Fruit fly (Drosophila melanogaster) whole organism, embryonic: ENCODE measurements around the gene CG12974.

Source experiments
- B-H2 ChIP-seq: fragments of 200-800 bp; sonication (Bioruptor generic); optimal IDR thresholded peaks from 2 replicates; lab custom pipeline; 2018; ENCODE audit warnings: missing biosample characterization, mild to moderate bottlenecking, missing genetic modification characterization
- CG11456 ChIP-seq: fragments of 200-800 bp; sonication (Bioruptor generic); IDR thresholded peaks from 3 replicates; pipeline ENCODE4 v1.3.6; 2022; ENCODE audit warnings: missing biosample characterization, missing genetic modification characterization
- CG11696 ChIP-seq: fragments of 200-800 bp; sonication (Bioruptor generic); IDR thresholded peaks from 2 replicates; pipeline ENCODE4 v1.3.6; 2022; ENCODE audit warnings: missing biosample characterization, missing genetic modification characterization
- CG12219 ChIP-seq: fragments of 200-800 bp; sonication (Bioruptor generic); optimal IDR thresholded peaks from 3 replicates; lab custom pipeline; 2018; ENCODE audit warnings: missing biosample characterization, mild to moderate bottlenecking, missing genetic modification characterization
- CG13123 ChIP-seq: fragments of 200-800 bp; sonication (Bioruptor generic); optimal IDR thresholded peaks from 2 replicates; lab custom pipeline; 2016; ENCODE audit warnings: missing biosample characterization, missing genetic modification characterization
- CG13775 ChIP-seq: fragments of 200-800 bp; sonication (Bioruptor generic); optimal IDR thresholded peaks from 3 replicates; lab custom pipeline; 2017; ENCODE audit warnings: missing biosample characterization, mild to moderate bottlenecking, missing genetic modification characterization
- CG17612 ChIP-seq: fragments of 200-800 bp; sonication (Bioruptor generic); IDR thresholded peaks from 2 replicates; pipeline ENCODE4 v1.3.6; 2022; ENCODE audit warnings: missing biosample characterization, missing genetic modification characterization
- CG30431 ChIP-seq: fragments of 200-800 bp; sonication (Bioruptor generic); optimal IDR thresholded peaks from 2 replicates; lab custom pipeline; 2017; ENCODE audit warnings: missing biosample characterization, missing genetic modification characterization
- CG4730 ChIP-seq: fragments of 200-800 bp; sonication (Bioruptor generic); IDR thresholded peaks from 2 replicates; pipeline ENCODE4 v1.3.6; 2022; ENCODE audit warnings: missing biosample characterization, missing genetic modification characterization
- CG7745 ChIP-seq: fragments of 200-800 bp; sonication (Bioruptor generic); optimal IDR thresholded peaks from 2 replicates; lab custom pipeline; 2018; ENCODE audit warnings: missing biosample characterization, mild to moderate bottlenecking, missing genetic modification characterization, moderate library complexity
- CG9215 ChIP-seq: fragments of 200-800 bp; sonication (Bioruptor generic); IDR thresholded peaks from 2 replicates; pipeline ENCODE4 v1.3.6; 2022; ENCODE audit warnings: missing biosample characterization, missing genetic modification characterization
- CkIIα-i1 ChIP-seq: fragments of 200-800 bp; sonication (Bioruptor generic); IDR thresholded peaks from 2 replicates; pipeline ENCODE4 v1.3.6; 2022; ENCODE audit warnings: missing biosample characterization, missing genetic modification characterization
- Deaf1 ChIP-seq: fragments of 200-800 bp; optimal IDR thresholded peaks from 3 replicates; lab custom pipeline; 2019; ENCODE audit warnings: missing biosample characterization, mild to moderate bottlenecking, missing genetic modification characterization, moderate library complexity
- Dek ChIP-seq: fragments of 200-800 bp; sonication (Bioruptor generic); optimal IDR thresholded peaks from 3 replicates; lab custom pipeline; 2019; ENCODE audit warnings: missing biosample characterization, mild to moderate bottlenecking, missing genetic modification characterization, moderate library complexity
- Dfd ChIP-seq, 2 experiments: fragments of >200 bp; optimal IDR thresholded peaks; 2 replicates each; lab custom pipeline; 2017; ENCODE audit warnings: missing biosample characterization in 2 of 2, missing genetic modification characterization in 2 of 2
- Dll ChIP-seq: fragments of 200-800 bp; sonication (Bioruptor generic); IDR thresholded peaks from 4 replicates; pipeline ENCODE4 v1.3.6; 2022; ENCODE audit warnings: missing biosample characterization, missing genetic modification characterization; ENCODE audit not compliant: partially characterized antibody
- Doc3 ChIP-seq: fragments of 200-800 bp; sonication (Bioruptor generic); IDR thresholded peaks from 3 replicates; pipeline ENCODE4 v1.3.6; 2022; ENCODE audit warnings: missing biosample characterization, missing genetic modification characterization; ENCODE audit not compliant: partially characterized antibody
- Dref ChIP-seq: fragments of 200-800 bp; sonication (Bioruptor generic); IDR thresholded peaks from 2 replicates; pipeline ENCODE4 v1.3.6; 2022; ENCODE audit warnings: missing biosample characterization, missing genetic modification characterization
- Ets65A ChIP-seq: fragments of 200-800 bp; sonication (Bioruptor generic); peaks from one replicate; lab custom pipeline; 2016; ENCODE audit warnings: missing biosample characterization, missing genetic modification characterization
- Hsf ChIP-seq: fragments of 200-800 bp; sonication (Bioruptor generic); optimal IDR thresholded peaks from 3 replicates; lab custom pipeline; 2016; ENCODE audit warnings: missing biosample characterization, missing genetic modification characterization
- Jarid2 ChIP-seq: fragments of 200-800 bp; sonication (Bioruptor generic); optimal IDR thresholded peaks from 3 replicates; lab custom pipeline; 2017; ENCODE audit warnings: mild to moderate bottlenecking, missing biosample characterization, missing genetic modification reagents, missing genetic modification characterization
- NK7.1 ChIP-seq: fragments of 200-800 bp; sonication (Bioruptor generic); optimal IDR thresholded peaks from 3 replicates; lab custom pipeline; 2016; ENCODE audit warnings: missing biosample characterization, missing genetic modification characterization
- Ravus ChIP-seq: fragments of 200-800 bp; sonication (Bioruptor generic); IDR thresholded peaks from 2 replicates; pipeline ENCODE4 v1.3.6; 2022; ENCODE audit warnings: missing biosample characterization, missing genetic modification characterization
- Xbp1 ChIP-seq: fragments of 200-800 bp; sonication (Bioruptor generic); optimal IDR thresholded peaks from 3 replicates; lab custom pipeline; 2016; ENCODE audit warnings: missing biosample characterization, mild to moderate bottlenecking, missing genetic modification characterization
- abd-A ChIP-seq: fragments of 200-800 bp; sonication (Bioruptor generic); optimal IDR thresholded peaks from 3 replicates; lab custom pipeline; 2019; ENCODE audit warnings: missing biosample characterization, mild to moderate bottlenecking, missing genetic modification characterization, moderate library complexity
- ara ChIP-seq: fragments of 200-800 bp; sonication (Bioruptor generic); IDR thresholded peaks from 2 replicates; pipeline ENCODE4 v1.3.6; 2022; ENCODE audit warnings: missing biosample characterization, missing genetic modification characterization
- bsh ChIP-seq, 2 experiments: fragments of 200-800 bp; sonication (Bioruptor generic); optimal IDR thresholded peaks; 2 replicates each; lab custom pipeline; 2017 to 2018; ENCODE audit warnings: mild to moderate bottlenecking in 2 of 2, missing biosample characterization in 2 of 2, missing genetic modification characterization in 2 of 2, moderate library complexity in 1 of 2
- cad ChIP-seq: fragments of >200 bp; optimal IDR thresholded peaks from 2 replicates; lab custom pipeline; 2017; ENCODE audit warnings: missing biosample characterization, missing genetic modification characterization
- ci ChIP-seq: fragments of 200-800 bp; sonication (Bioruptor generic); IDR thresholded peaks from 3 replicates; pipeline ENCODE4 v1.3.6; 2022; ENCODE audit warnings: missing biosample characterization, missing genetic modification characterization
- crc ChIP-seq: fragments of 200-800 bp; sonication (Bioruptor generic); optimal IDR thresholded peaks from 2 replicates; lab custom pipeline; 2016; ENCODE audit warnings: missing biosample characterization, missing genetic modification characterization
- da ChIP-seq: fragments of 200-800 bp; sonication (Bioruptor generic); optimal IDR thresholded peaks from 2 replicates; lab custom pipeline; 2016; ENCODE audit warnings: missing biosample characterization, missing genetic modification characterization
- dm ChIP-seq: fragments of 200-800 bp; sonication (Bioruptor generic); optimal IDR thresholded peaks from 3 replicates; lab custom pipeline; 2016; ENCODE audit warnings: missing biosample characterization, missing genetic modification characterization
- exex ChIP-seq: fragments of 200-800 bp; sonication (Bioruptor generic); optimal IDR thresholded peaks from 4 replicates; lab custom pipeline; 2018; ENCODE audit warnings: missing biosample characterization, mild to moderate bottlenecking, missing genetic modification characterization, moderate library complexity
- gsb-n ChIP-seq: fragments of 200-800 bp; sonication (Bioruptor generic); optimal IDR thresholded peaks from 3 replicates; lab custom pipeline; 2018; ENCODE audit warnings: missing biosample characterization, mild to moderate bottlenecking, missing genetic modification characterization
- kah ChIP-seq: fragments of 200-800 bp; sonication (Bioruptor generic); optimal IDR thresholded peaks from 2 replicates; lab custom pipeline; 2018; ENCODE audit warnings: missing biosample characterization, mild to moderate bottlenecking, missing genetic modification characterization
- klu ChIP-seq: fragments of 200-800 bp; sonication (Bioruptor generic); IDR thresholded peaks from 2 replicates; pipeline ENCODE4 v1.3.6; 2022; ENCODE audit warnings: missing biosample characterization, missing genetic modification characterization
- mirr ChIP-seq: fragments of 200-800 bp; sonication (Bioruptor generic); optimal IDR thresholded peaks from 3 replicates; lab custom pipeline; 2018; ENCODE audit warnings: missing biosample characterization, mild to moderate bottlenecking, missing genetic modification characterization
- nau ChIP-seq: fragments of 200-800 bp; sonication (Bioruptor generic); optimal IDR thresholded peaks from 3 replicates; lab custom pipeline; 2017; ENCODE audit warnings: missing biosample characterization, mild to moderate bottlenecking, missing genetic modification characterization, missing genetic modification reagents
- pfk ChIP-seq: fragments of 200-800 bp; sonication (Bioruptor generic); optimal IDR thresholded peaks from 2 replicates; lab custom pipeline; 2018; ENCODE audit warnings: missing biosample characterization, mild to moderate bottlenecking, missing genetic modification characterization, moderate library complexity
- psq ChIP-seq: fragments of 200-800 bp; sonication (Bioruptor generic); optimal IDR thresholded peaks from 2 replicates; lab custom pipeline; 2017; ENCODE audit warnings: missing biosample characterization, missing genetic modification characterization
- pum ChIP-seq: fragments of 200-800 bp; sonication (Bioruptor generic); optimal IDR thresholded peaks from 2 replicates; lab custom pipeline; 2016; ENCODE audit warnings: missing biosample characterization, missing genetic modification characterization
- schlank ChIP-seq: fragments of 200-800 bp; sonication (Bioruptor generic); optimal IDR thresholded peaks from 2 replicates; lab custom pipeline; 2018; ENCODE audit warnings: missing biosample characterization, mild to moderate bottlenecking, missing genetic modification characterization
- sqz ChIP-seq: fragments of 200-800 bp; sonication (Bioruptor generic); optimal IDR thresholded peaks from 3 replicates; lab custom pipeline; 2018; ENCODE audit warnings: missing biosample characterization, mild to moderate bottlenecking, missing genetic modification characterization
- tll ChIP-seq, 2 experiments: fragments of 200-800 bp in 1 of 2; fragments of >200 bp in 1 of 2; sonication (Bioruptor generic) in 1 of 2; optimal IDR thresholded peaks; 2 replicates each; lab custom pipeline; 2017 to 2019; ENCODE audit warnings: missing biosample characterization in 2 of 2, missing genetic modification characterization in 2 of 2, mild to moderate bottlenecking in 1 of 2, moderate library complexity in 1 of 2
- yki ChIP-seq: fragments of >200 bp; optimal IDR thresholded peaks from 3 replicates; lab custom pipeline; 2018

Gene CG12974

DNA sequence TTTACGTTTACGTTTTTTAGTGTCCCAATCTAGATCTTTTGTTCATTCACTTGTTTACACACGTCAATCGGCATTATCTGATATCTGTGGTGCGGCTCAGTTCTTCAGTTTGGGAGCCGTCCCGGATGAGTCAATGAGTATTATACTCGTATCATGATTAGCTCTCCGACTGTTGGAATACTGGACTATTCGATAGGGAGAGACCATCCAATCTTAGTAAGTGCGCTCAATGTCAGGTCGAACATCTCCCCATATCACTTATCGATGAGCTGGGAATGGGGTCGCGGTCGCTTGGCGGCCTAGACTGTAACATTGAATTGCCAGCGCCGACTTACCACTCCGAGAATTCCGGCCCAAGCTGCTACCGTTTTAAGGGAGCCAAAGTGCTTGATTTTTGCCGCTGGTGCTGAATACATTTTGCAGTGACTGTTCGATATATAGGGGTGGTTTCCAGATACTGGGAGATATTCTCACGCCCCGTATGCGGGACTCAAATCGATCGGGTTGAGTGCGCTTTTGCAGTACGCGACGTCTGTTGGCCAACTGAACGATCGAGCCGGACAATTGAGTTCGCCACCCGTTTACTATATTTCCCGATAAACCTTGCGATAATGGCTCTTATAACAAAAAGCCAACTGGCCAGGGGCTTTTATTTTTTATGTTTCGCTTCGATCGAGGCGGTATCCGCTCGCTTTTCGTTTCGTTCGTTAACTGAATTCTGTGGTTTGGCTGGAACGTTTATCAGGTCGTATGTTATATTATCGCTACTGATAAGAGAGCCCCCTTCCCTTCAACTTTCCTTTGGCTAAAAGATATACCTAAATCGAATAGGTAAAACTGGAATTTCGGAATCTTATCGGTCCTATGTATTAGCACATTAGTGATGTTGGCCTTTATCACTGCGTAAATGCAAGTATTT, 783 bp downstream of the CG12974 start (continued):
- TF ChIP-seq CG4730 (GFP tag; lab: Robert Waterston, UW) (no peak), CG13123 (no peak), CG13775 (GFP tag; lab: Kevin White, UChicago) (no peak), Jarid2 (GFP tag; lab: Kevin White, UChicago) (peak; percentile 34), Deaf1 (tag; lab: Kevin White, UChicago) (peak; percentile 73), Dll (GFP tag; lab: Robert Waterston, UW) (no peak), CG17612 (GFP tag; lab: Robert Waterston, UW) (no peak), schlank (tag; lab: Kevin White, UChicago) (no peak), Dfd (GFP tag; optimal IDR thresholded peaks at IDR 0.05; lab: Kevin White, UChicago) (no peak), CkIIα-i1 (no peak), CG7745 (tag; lab: Kevin White, UChicago) (no peak), NK7.1 (GFP tag; lab: Kevin White, UChicago) (no peak), tll (GFP tag; optimal IDR thresholded peaks at IDR 0.05; lab: Kevin White, UChicago) (no peak), abd-A (tag; lab: Kevin White, UChicago) (no peak), ara (GFP tag; lab: Robert Waterston, UW) (0 out of 2 replicates have a peak, but pooled peaks have one; percentile 31), CG9215 (no peak), pum (GFP tag; lab: Kevin White, UChicago) (no peak), CG11456 (GFP tag; lab: Robert Waterston, UW) (0 out of 3 replicates have a peak, but pooled peaks have one; percentile 17), nau (GFP tag; lab: Kevin White, UChicago) (no peak), CG30431 (GFP tag; lab: Kevin White, UChicago) (no peak), sqz (GFP tag; lab: Kevin White, UChicago) (no peak), bsh (GFP tag; optimal IDR thresholded peaks at IDR 0.05; lab: Kevin White, UChicago) (no peak), Xbp1 (GFP tag; lab: Kevin White, UChicago) (no peak), Hsf (no peak), CG11696 (GFP tag; lab: Robert Waterston, UW) (no peak), yki (lab: Kevin White, UChicago) (no peak), ci (0 out of 3 replicates have a peak, but pooled peaks have one; percentile 16), Dref (GFP tag; lab: Robert Waterston, UW) (no peak), gsb-n (tag; lab: Kevin White, UChicago) (no peak), Ravus (GFP tag; lab: Robert Waterston, UW) (no peak), kah (no peak), Ets65A (GFP tag; lab: Kevin White, UChicago) (peak; percentile 68), exex (peak; percentile 97), da (GFP tag; lab: Kevin White, UChicago) (no peak), cad (GFP tag; lab: Kevin White, UChicago) (no peak), Dek (tag; lab: Kevin White, UChicago) (no peak), mirr (peak; percentile 96), pfk (GFP tag; lab: Kevin White, UChicago) (peak; percentile 6), Doc3 (GFP tag; lab: Robert Waterston, UW) (no peak), crc (no peak), klu (GFP tag; lab: Robert Waterston, UW) (no peak), B-H2 (GFP tag; lab: Kevin White, UChicago) (no peak), psq (GFP tag; lab: Kevin White, UChicago) (no peak), dm (GFP tag; lab: Kevin White, UChicago) (no peak), CG12219 (no peak)
